Worm (Caenorhabditis elegans) whole organism, mixed stage, embryonic: ENCODE measurements around the gene F49E10.4.

ENCODE experiments used
- M03D4.4 ChIP-seq: sonication (generic microtip); optimal IDR thresholded peaks from 2 replicates; lab custom pipeline; 2017; ENCODE audit warnings: mild to moderate bottlenecking, missing genetic modification characterization, missing compliant biosample characterization
- bed-3 ChIP-seq: fragments of 200-800 bp; sonication (Bioruptor generic); optimal IDR thresholded peaks from 3 replicates; lab custom pipeline; 2018; ENCODE audit warnings: mild to moderate bottlenecking, missing genetic modification characterization, moderate library complexity, missing compliant biosample characterization
- blmp-1 ChIP-seq: fragments of 150-350 bp; optimal IDR thresholded peaks from 2 replicates; lab custom pipeline; 2014; ENCODE audit warnings: missing biosample characterization, missing genetic modification characterization
- ceh-39 ChIP-seq: fragments of 150-350 bp; optimal IDR thresholded peaks from 2 replicates; lab custom pipeline; 2014; ENCODE audit warnings: missing biosample characterization, missing genetic modification characterization
- ceh-43 ChIP-seq: fragments of 200-800 bp; sonication (Bioruptor generic); optimal IDR thresholded peaks from 2 replicates; lab custom pipeline; 2018; ENCODE audit warnings: mild to moderate bottlenecking, missing genetic modification characterization, moderate library complexity, missing compliant biosample characterization
- ceh-83 ChIP-seq: fragments of 200-800 bp; sonication (Bioruptor generic); optimal IDR thresholded peaks from 2 replicates; lab custom pipeline; 2018; ENCODE audit warnings: mild to moderate bottlenecking, missing genetic modification characterization, missing compliant biosample characterization
- ces-1 ChIP-seq: fragments of 150-350 bp; optimal IDR thresholded peaks from 2 replicates; lab custom pipeline; 2014; ENCODE audit warnings: missing biosample characterization, missing genetic modification reagents, missing genetic modification characterization
- cnd-1 ChIP-seq: fragments of 200-800 bp; sonication (Bioruptor generic); optimal IDR thresholded peaks from 2 replicates; lab custom pipeline; 2018; ENCODE audit warnings: mild to moderate bottlenecking, missing genetic modification characterization, missing compliant biosample characterization
- drap-1 ChIP-seq: fragments of 200-800 bp; sonication (Bioruptor generic); optimal IDR thresholded peaks from 3 replicates; lab custom pipeline; 2018; ENCODE audit warnings: mild to moderate bottlenecking, missing genetic modification characterization, missing compliant biosample characterization
- elt-3 ChIP-seq: fragments of 150-350 bp; optimal IDR thresholded peaks from 2 replicates; lab custom pipeline; 2014; ENCODE audit warnings: missing biosample characterization, missing genetic modification characterization
- flh-1 ChIP-seq: fragments of 200-800 bp; sonication (Bioruptor generic); optimal IDR thresholded peaks from 2 replicates; lab custom pipeline; 2018; ENCODE audit warnings: mild to moderate bottlenecking, missing genetic modification characterization, moderate library complexity, missing compliant biosample characterization
- ham-2 ChIP-seq: fragments of 200-800 bp; sonication (Bioruptor generic); optimal IDR thresholded peaks from 2 replicates; lab custom pipeline; 2018; ENCODE audit warnings: mild to moderate bottlenecking, missing genetic modification characterization, missing compliant biosample characterization
- hlh-1 ChIP-seq: fragments of 150-350 bp; optimal IDR thresholded peaks from 2 replicates; lab custom pipeline; 2014; ENCODE audit warnings: missing biosample characterization, missing genetic modification reagents, missing genetic modification characterization
- lin-13 ChIP-seq: fragments of 150-350 bp; optimal IDR thresholded peaks from 2 replicates; lab custom pipeline; 2014; ENCODE audit warnings: missing biosample characterization, missing genetic modification characterization
- lin-32 ChIP-seq: fragments of 200-800 bp; sonication (Bioruptor generic); optimal IDR thresholded peaks from 2 replicates; lab custom pipeline; 2018; ENCODE audit warnings: mild to moderate bottlenecking, missing genetic modification characterization, missing compliant biosample characterization
- lsy-2 ChIP-seq: fragments of 150-350 bp; optimal IDR thresholded peaks from 2 replicates; lab custom pipeline; 2014; ENCODE audit warnings: missing biosample characterization, missing genetic modification characterization
- mab-5 ChIP-seq: fragments of 150-350 bp; optimal IDR thresholded peaks from 2 replicates; lab custom pipeline; 2014; ENCODE audit warnings: missing biosample characterization, missing genetic modification characterization
- mep-1 ChIP-seq: fragments of 150-350 bp; optimal IDR thresholded peaks from 2 replicates; lab custom pipeline; 2017; ENCODE audit warnings: missing biosample characterization, missing genetic modification reagents, missing genetic modification characterization, inconsistent platforms
- mls-2 ChIP-seq: sonication (generic microtip); optimal IDR thresholded peaks from 2 replicates; lab custom pipeline; 2016; ENCODE audit warnings: mild to moderate bottlenecking, missing genetic modification characterization, moderate library complexity, missing compliant biosample characterization
- nhr-12 ChIP-seq: fragments of 150-350 bp; optimal IDR thresholded peaks from 2 replicates; lab custom pipeline; 2014; ENCODE audit warnings: missing biosample characterization, missing genetic modification characterization
- nhr-2 ChIP-seq: fragments of 150-350 bp; optimal IDR thresholded peaks from 2 replicates; lab custom pipeline; 2014; ENCODE audit warnings: missing biosample characterization, missing genetic modification characterization
- nhr-28 ChIP-seq: fragments of 150-350 bp; optimal IDR thresholded peaks from 2 replicates; lab custom pipeline; 2014; ENCODE audit warnings: missing biosample characterization, missing genetic modification characterization
- nhr-76 ChIP-seq: sonication (generic microtip); optimal IDR thresholded peaks from 2 replicates; lab custom pipeline; 2017; ENCODE audit warnings: missing biosample characterization, missing genetic modification characterization
- pha-4 ChIP-seq: fragments of 150-350 bp; optimal IDR thresholded peaks from 2 replicates; lab custom pipeline; 2018; ENCODE audit warnings: missing biosample characterization, missing genetic modification reagents, missing genetic modification characterization
- sem-2 ChIP-seq: fragments of 200-800 bp; sonication (Bioruptor generic); optimal IDR thresholded peaks from 2 replicates; lab custom pipeline; 2018; ENCODE audit warnings: mild to moderate bottlenecking, missing genetic modification characterization, missing compliant biosample characterization
- snpc-4 ChIP-seq: fragments of 150-350 bp; optimal IDR thresholded peaks from 2 replicates; lab custom pipeline; 2014; ENCODE audit warnings: missing biosample characterization, missing genetic modification characterization
- sptf-1 ChIP-seq: sonication (generic microtip); optimal IDR thresholded peaks from 2 replicates; lab custom pipeline; 2017; ENCODE audit warnings: mild to moderate bottlenecking, missing genetic modification characterization, moderate library complexity, missing compliant biosample characterization
- unc-120 ChIP-seq: sonication (generic microtip); optimal IDR thresholded peaks from 2 replicates; lab custom pipeline; 2017; ENCODE audit warnings: missing genetic modification characterization, missing compliant biosample characterization; ENCODE audit not compliant: poor library complexity, severe bottlenecking
- unc-39 ChIP-seq: fragments of 150-350 bp; optimal IDR thresholded peaks from 2 replicates; lab custom pipeline; 2014; ENCODE audit warnings: missing biosample characterization, missing genetic modification characterization
- unc-62 ChIP-seq: fragments of 150-350 bp; optimal IDR thresholded peaks from 2 replicates; lab custom pipeline; 2014; ENCODE audit warnings: missing biosample characterization, missing genetic modification reagents, missing genetic modification characterization
- zip-8 ChIP-seq: fragments of 150-350 bp; optimal IDR thresholded peaks from 2 replicates; lab custom pipeline; 2014; ENCODE audit warnings: missing biosample characterization, missing genetic modification characterization

The F49E10.4 gene

ce11 chrX:5854452-5855234 is 21.0 kb upstream of the F49E10.4 start:
- TF ChIP-seq drap-1 (GFP tag; lab: Kevin White, UChicago) (no peak), unc-39 (tag; lab: Kevin White, UChicago) (no peak), unc-62 (peak; percentile 76)

ce11 chrX:5859161-5859560 is 16.5 kb upstream of the F49E10.4 start:
- TF ChIP-seq ceh-43 (GFP tag; lab: Kevin White, UChicago), result no peak
- peak; percentile 77 for TF ChIP-seq ces-1 (GFP tag; lab: Kevin White, UChicago)

ce11 chrX:5862408-5862807 is 13.3 kb upstream of the F49E10.4 start, which contains the start of gene ctbp-1:
Gene ctbp-1, plus strand, starts transcription at chrX:5862708.
- TF ChIP-seq unc-39 (tag; lab: Kevin White, UChicago) (no peak), nhr-76 (tag; lab: Kevin White, UChicago) (no peak), unc-120 (no peak), pha-4 (tag; lab: Kevin White, UChicago) (no peak), lin-32 (GFP tag; lab: Kevin White, UChicago) (no peak)

- TF ChIP-seq ceh-83 (GFP tag; lab: Kevin White, UChicago) (no peak), elt-3 (tag; lab: Kevin White, UChicago) (no peak), sptf-1 (no peak), lin-13 (tag; lab: Kevin White, UChicago) (no peak), nhr-2 (no peak), mls-2 (tag; lab: Kevin White, UChicago) (no peak), pha-4 (tag; lab: Kevin White, UChicago) (no peak), unc-62 (no peak), ceh-39 (tag; lab: Kevin White, UChicago) (no peak), unc-120 (no peak), nhr-12 (tag; lab: Kevin White, UChicago) (no peak), nhr-28 (tag; lab: Kevin White, UChicago) (no peak), mab-5 (tag; lab: Kevin White, UChicago) (no peak)
Observed at ce11 chrX:5868030-5868429, 7.6 kb upstream of the F49E10.4 start.

DNA sequence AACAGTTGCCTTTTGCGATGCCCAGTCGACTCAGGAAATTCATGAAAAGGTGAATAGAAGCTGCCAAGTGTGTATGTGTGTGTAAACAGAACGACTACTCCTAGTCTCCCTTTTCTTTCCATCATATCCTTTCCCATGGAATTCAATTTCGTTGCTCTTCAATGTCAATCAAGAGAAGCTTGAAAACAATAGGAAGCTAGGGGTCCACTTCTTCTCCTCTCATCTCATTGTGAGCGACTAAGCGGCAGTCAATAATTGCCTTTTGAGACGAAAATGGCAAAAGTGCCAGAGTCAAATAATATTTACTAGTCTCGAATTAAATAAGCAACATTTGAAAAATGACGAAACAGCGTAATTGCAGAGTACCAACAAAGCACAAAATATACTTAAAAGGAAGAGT is 6.1 kb upstream of the F49E10.4 start:
- no peak for TF ChIP-seq cnd-1 (tag; lab: Kevin White, UChicago)
- no peak for TF ChIP-seq zip-8 (tag; lab: Kevin White, UChicago)
- TF ChIP-seq ceh-43 (GFP tag; lab: Kevin White, UChicago), result no peak
- peak; percentile 90 for TF ChIP-seq ces-1 (GFP tag; lab: Kevin White, UChicago)
- no peak for TF ChIP-seq lin-32 (GFP tag; lab: Kevin White, UChicago)
- no peak for TF ChIP-seq lsy-2 (tag; lab: Kevin White, UChicago)
- no peak for TF ChIP-seq bed-3 (GFP tag; lab: Kevin White, UChicago)
- no peak for TF ChIP-seq drap-1 (GFP tag; lab: Kevin White, UChicago)

DNA sequence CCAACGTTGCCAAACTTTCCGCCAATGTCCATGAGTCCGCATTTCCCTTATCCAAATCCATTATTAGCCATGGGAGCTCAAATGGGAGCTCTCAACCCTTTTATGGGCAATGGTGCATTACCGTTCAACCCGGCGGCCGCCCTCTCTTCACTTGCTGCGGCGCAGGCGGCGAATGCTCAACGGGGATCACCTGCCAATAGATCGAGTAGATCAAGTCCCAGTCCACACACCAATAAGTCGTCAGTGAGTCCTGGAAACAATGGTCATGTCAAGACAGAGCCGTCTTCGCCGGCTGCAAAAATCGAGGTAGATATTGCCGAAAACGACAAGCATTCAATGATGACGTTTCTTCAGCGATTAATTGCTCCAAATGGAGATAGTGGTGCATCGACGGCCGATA is 3.5 kb upstream of the F49E10.4 start:
- TF ChIP-seq mep-1 (tag; lab: Kevin White, UChicago) (no peak), snpc-4 (tag; lab: Kevin White, UChicago) (no peak), ceh-83 (GFP tag; lab: Kevin White, UChicago) (no peak), bed-3 (GFP tag; lab: Kevin White, UChicago) (no peak), unc-39 (tag; lab: Kevin White, UChicago) (no peak), ceh-43 (GFP tag; lab: Kevin White, UChicago) (no peak), hlh-1 (tag; lab: Kevin White, UChicago) (no peak), blmp-1 (tag; lab: Kevin White, UChicago) (no peak), flh-1 (GFP tag; lab: Kevin White, UChicago) (no peak), M03D4.4 (tag; lab: Kevin White, UChicago) (no peak), nhr-2 (no peak), unc-62 (no peak), ham-2 (GFP tag; lab: Kevin White, UChicago) (no peak), lin-32 (GFP tag; lab: Kevin White, UChicago) (no peak), ceh-39 (tag; lab: Kevin White, UChicago) (no peak), mab-5 (tag; lab: Kevin White, UChicago) (no peak), lsy-2 (tag; lab: Kevin White, UChicago) (no peak), zip-8 (tag; lab: Kevin White, UChicago) (no peak), sem-2 (no peak)
